Fruit fly (Drosophila melanogaster) S2 (cell line): ENCODE data around the gene Kua.

ENCODE experiments used
- CG8478 ChIP-seq: fragments of >200 bp; optimal IDR thresholded peaks from 2 replicates; lab custom pipeline; 2018
- CTCF ChIP-seq, 2 experiments: fragments of >200 bp; optimal IDR thresholded peaks; 2 replicates each; lab custom pipeline; 2018

dm6 chr2L:20098194-20098593 is 813 bp downstream of the Kua start:
- TF ChIP-seq CG8478 (lab: Kevin White, UChicago) (no peak), CTCF (optimal IDR thresholded peaks at IDR 0.05; lab: Kevin White, UChicago) (peak in 1 of 2 experiments; percentile 2)
